Worm (Caenorhabditis elegans): ENCODE data around the gene C18H7.12.

C18H7.12 gene

ce11 chrIV:587729-588128 lies at the start of gene C18H7.12:
Gene C18H7.12, minus strand, starts transcription at chrIV:587829.
- no peak for TF ChIP-seq him-1 (tag; optimal IDR thresholded peaks at IDR 0.05)
- no peak for TF ChIP-seq dao-5 (tag; optimal IDR thresholded peaks at IDR 0.05)
- TF ChIP-seq W03F9.2 (tag; optimal IDR thresholded peaks at IDR 0.05), result no peak

ce11 chrIV:633565-633964 lies 45.9 kb upstream of the C18H7.12 start:
- TF ChIP-seq him-1 (tag; optimal IDR thresholded peaks at IDR 0.05), result no peak

- TF ChIP-seq W03F9.2 (tag; optimal IDR thresholded peaks at IDR 0.05) (no peak), dao-5 (tag; optimal IDR thresholded peaks at IDR 0.05) (no peak), him-1 (tag; optimal IDR thresholded peaks at IDR 0.05) (no peak)
Measured at ce11 chrIV:631869-632268, 44.2 kb upstream of the C18H7.12 start.

- TF ChIP-seq dao-5 (tag; optimal IDR thresholded peaks at IDR 0.05) (no peak), W03F9.2 (tag; optimal IDR thresholded peaks at IDR 0.05) (no peak), him-1 (tag; optimal IDR thresholded peaks at IDR 0.05) (no peak)
Measured at ce11 chrIV:630598-630997, 43.0 kb upstream of the C18H7.12 start.

ce11 chrIV:627237-627636 lies 39.6 kb upstream of the C18H7.12 start, which contains the start of gene nhr-76:
Gene nhr-76, plus strand, starts transcription at chrIV:627537.
- no peak for TF ChIP-seq him-1 (tag; optimal IDR thresholded peaks at IDR 0.05)
- no peak for TF ChIP-seq dao-5 (tag; optimal IDR thresholded peaks at IDR 0.05)
- TF ChIP-seq W03F9.2 (tag; optimal IDR thresholded peaks at IDR 0.05), result no peak

DNA sequence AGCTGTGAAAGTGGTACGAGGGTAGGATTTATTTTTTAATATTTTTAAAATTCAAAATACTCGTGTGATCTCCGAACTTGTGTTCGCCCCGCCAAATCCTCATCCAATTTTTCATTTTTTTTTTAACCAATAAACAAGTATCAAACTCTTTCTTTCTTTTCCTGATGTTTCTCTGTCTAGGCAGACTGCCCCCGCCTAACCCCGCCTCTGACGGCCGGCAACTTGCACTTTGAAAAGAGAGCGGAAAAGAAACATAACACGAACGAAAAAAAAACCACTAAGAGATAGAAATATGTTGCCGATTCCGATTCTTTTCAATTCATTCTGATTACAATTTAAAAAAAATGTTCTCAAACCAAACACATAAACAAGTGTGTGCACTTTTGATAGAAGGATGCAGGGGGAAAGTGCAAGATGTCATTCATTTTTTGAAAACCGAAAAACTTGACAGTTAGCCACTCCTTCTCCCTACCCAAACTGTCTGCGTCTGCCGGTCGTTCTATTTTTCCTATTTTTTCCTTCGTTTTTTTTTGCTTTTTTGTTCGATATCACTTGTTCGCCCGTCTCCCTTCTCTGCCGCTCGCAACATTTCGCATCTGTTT lies 38.4 kb upstream of the C18H7.12 start:
- TF ChIP-seq dao-5 (tag; optimal IDR thresholded peaks at IDR 0.05) (no peak), him-1 (tag; optimal IDR thresholded peaks at IDR 0.05) (no peak), W03F9.2 (tag; optimal IDR thresholded peaks at IDR 0.05) (no peak)

DNA sequence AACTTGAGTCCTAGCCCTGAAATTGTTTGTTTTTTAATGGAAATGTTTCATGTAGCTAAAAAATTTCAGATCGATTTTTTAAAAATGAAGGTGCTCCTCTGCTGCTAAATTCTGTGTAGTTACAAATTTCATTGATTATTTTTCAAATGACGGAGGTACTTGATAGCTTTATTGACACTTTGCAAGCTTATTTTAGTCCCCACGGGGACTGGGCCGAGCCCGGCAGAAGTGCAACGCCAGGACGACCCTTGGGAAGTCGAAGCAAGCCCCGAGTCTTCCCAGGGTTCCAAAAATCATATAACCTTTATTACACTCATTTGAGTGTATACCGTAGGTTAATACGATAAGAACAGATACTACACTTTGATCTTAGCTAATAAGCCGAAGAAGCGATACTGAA lies 36.2 kb upstream of the C18H7.12 start:
- TF ChIP-seq him-1 (tag; optimal IDR thresholded peaks at IDR 0.05) (no peak), dao-5 (tag; optimal IDR thresholded peaks at IDR 0.05) (no peak), W03F9.2 (tag; optimal IDR thresholded peaks at IDR 0.05) (no peak)

- TF ChIP-seq dao-5 (tag; optimal IDR thresholded peaks at IDR 0.05) (no peak), W03F9.2 (tag; optimal IDR thresholded peaks at IDR 0.05) (no peak), him-1 (tag; optimal IDR thresholded peaks at IDR 0.05) (no peak)
Measured at ce11 chrIV:622989-623388, 35.4 kb upstream of the C18H7.12 start.

DNA sequence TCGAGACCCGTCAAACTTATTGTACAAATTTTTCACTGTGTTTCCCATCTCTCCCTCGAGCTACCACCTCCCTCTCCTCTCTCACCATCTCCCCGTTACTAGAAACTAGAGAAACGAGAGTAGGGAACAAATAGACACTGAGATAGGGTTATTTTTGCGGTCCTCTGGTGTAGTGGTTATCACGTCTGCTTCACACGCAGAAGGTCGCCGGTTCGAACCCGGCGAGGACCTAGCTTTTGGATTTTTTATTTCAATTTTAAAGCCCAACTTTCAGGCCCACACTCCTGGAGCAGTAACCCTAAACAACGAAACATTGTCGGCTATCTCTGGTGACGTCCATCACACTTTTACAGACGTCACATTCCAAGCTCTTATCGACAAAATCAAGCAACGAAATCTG lies 32.7 kb upstream of the C18H7.12 start:
- TF ChIP-seq dao-5 (tag; optimal IDR thresholded peaks at IDR 0.05) (peak; percentile 48), him-1 (tag; optimal IDR thresholded peaks at IDR 0.05) (peak; percentile 56), W03F9.2 (tag; optimal IDR thresholded peaks at IDR 0.05) (no peak)

DNA sequence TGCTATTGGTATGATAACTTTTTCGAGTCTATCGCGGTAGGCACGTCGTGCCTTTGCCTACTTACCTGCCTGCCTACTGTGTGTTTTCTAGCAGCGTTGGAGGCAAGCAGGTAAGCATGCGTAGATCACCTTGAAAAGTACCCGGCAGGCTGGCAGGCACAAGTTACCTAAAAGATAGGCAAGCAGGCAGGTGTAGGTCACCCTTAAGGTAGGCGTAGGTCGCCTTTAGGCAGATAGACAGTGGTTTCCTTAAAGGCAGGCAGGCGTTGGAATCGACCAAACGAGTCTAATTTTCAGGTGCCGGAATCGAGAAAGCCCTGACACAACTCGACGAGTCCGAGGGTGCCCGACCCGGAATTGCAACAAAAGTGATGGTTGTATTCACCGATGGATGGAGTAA lies 32.1 kb upstream of the C18H7.12 start:
- TF ChIP-seq W03F9.2 (tag; optimal IDR thresholded peaks at IDR 0.05) (no peak), him-1 (tag; optimal IDR thresholded peaks at IDR 0.05) (no peak), dao-5 (tag; optimal IDR thresholded peaks at IDR 0.05) (no peak)

- TF ChIP-seq him-1 (tag; optimal IDR thresholded peaks at IDR 0.05) (no peak), dao-5 (tag; optimal IDR thresholded peaks at IDR 0.05) (no peak), W03F9.2 (tag; optimal IDR thresholded peaks at IDR 0.05) (no peak)
Measured at ce11 chrIV:615244-615643, 27.6 kb upstream of the C18H7.12 start, which contains the start of gene C18H7.1. Gene C18H7.1, plus strand, starts transcription at chrIV:615544.

DNA sequence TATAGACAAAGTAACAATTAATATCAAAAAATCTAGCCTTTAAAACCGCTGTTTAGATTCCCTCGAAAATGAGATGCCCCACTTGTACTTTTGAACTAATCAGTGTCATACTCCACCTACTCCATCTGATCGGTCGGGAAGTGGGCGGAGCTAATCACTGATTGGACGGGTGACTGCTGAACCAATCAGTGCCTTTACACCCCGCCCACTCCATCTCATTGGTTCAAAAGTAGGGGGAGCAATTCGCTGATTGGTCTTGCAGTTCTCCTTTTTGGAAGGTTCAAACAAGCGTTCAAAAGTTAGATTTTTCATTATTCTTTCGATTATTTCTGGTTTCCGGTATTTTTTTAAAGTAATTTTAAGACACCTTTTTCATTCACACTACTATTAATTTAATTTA lies 25.5 kb upstream of the C18H7.12 start:
- TF ChIP-seq W03F9.2 (tag; optimal IDR thresholded peaks at IDR 0.05), result no peak
- no peak for TF ChIP-seq dao-5 (tag; optimal IDR thresholded peaks at IDR 0.05)
- TF ChIP-seq him-1 (tag; optimal IDR thresholded peaks at IDR 0.05), result no peak

DNA sequence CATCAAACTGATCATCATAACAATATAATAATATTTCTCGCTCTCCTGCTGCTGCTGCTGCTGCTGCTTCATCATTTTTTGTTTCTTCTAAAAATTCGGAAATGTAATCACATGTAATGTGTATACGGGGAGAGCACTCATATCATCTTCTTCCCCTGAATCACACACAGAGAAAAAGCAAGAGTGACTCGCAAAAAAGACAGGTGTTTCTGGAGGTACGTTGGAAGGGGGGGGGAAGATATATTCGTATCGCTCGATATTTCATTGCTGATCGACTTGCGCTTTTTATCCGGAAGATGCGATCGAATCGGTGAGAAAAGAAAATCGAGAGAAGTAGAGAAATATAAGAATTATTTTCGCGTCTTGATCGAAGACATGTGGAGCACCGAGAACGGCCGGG lies 20.0 kb upstream of the C18H7.12 start:
- no peak for TF ChIP-seq W03F9.2 (tag; optimal IDR thresholded peaks at IDR 0.05)

- TF ChIP-seq W03F9.2 (tag; optimal IDR thresholded peaks at IDR 0.05), result no peak
- TF ChIP-seq him-1 (tag; optimal IDR thresholded peaks at IDR 0.05), result no peak
- no peak for TF ChIP-seq dao-5 (tag; optimal IDR thresholded peaks at IDR 0.05)
Measured at ce11 chrIV:606055-606454, 18.4 kb upstream of the C18H7.12 start, which contains the start of gene inx-18. Gene inx-18, plus strand, starts transcription at chrIV:606355.

- TF ChIP-seq W03F9.2 (tag; optimal IDR thresholded peaks at IDR 0.05) (no peak), him-1 (tag; optimal IDR thresholded peaks at IDR 0.05) (no peak), dao-5 (tag; optimal IDR thresholded peaks at IDR 0.05) (no peak)
Measured at ce11 chrIV:605431-605830, 17.8 kb upstream of the C18H7.12 start.
